Worm (Caenorhabditis elegans): Measurements from ENCODE around the gene Y110A2AL.7.

DNA sequence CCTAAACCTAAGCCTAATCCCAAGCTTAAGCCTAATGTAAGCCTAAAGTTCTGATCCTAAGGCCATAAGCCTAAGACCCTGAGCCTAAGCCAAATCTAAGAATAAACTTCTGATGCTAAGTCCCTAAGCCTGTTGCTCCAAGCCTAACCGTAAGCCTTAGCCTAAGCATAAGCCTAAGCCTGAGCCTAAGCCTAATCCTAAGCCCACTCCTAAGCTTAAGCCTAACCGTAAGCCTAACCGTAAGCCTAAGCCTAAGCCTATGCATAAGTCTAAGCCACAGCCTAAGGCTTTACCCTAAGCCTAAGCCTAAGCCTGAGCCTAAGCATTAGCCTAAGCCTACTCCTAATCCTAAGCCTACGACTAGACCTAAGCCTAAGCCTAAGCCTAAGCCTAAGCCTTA, 16.3 kb upstream of the Y110A2AL.7 start:
- TF ChIP-seq T22C8.4 (GFP tag; IDR thresholded peaks at IDR 0.05): no peak
- TF ChIP-seq ztf-29 (GFP tag; IDR thresholded peaks at IDR 0.05): no peak; the same call in 1 of the 2 replicates
- TF ChIP-seq tab-1 (GFP tag; IDR thresholded peaks at IDR 0.05): no peak
- TF ChIP-seq klf-2 (GFP tag; conservative IDR thresholded peaks at IDR 0.05): no peak

Measured in whole organism, midembryonic.